Fruit fly (Drosophila melanogaster): ENCODE data around the gene sima.
A peak's percentile ranks its signal among the peaks of the same experiment; 100 is the strongest.

Gene sima

dm6 chr3R:30084137-30084536, 26.0 kb downstream of the sima start:
- peak; percentile 58 for TF ChIP-seq Eip78C (GFP tag)
- TF ChIP-seq dac (GFP tag; optimal IDR thresholded peaks at IDR 0.05): no peak
- no peak for TF ChIP-seq Sox15 (GFP tag; optimal IDR thresholded peaks at IDR 0.05)
- no peak for TF ChIP-seq Met (GFP tag; optimal IDR thresholded peaks at IDR 0.05)
- TF ChIP-seq CG11294 (GFP tag; IDR thresholded peaks at IDR 0.05): no peak
- TF ChIP-seq CG31627 (GFP tag; optimal IDR thresholded peaks at IDR 0.05): peak; percentile 4
- TF ChIP-seq CG3032 (tag; optimal IDR thresholded peaks at IDR 0.05): no peak
- TF ChIP-seq svp (GFP tag): peak; percentile 37
- TF ChIP-seq net (GFP tag; optimal IDR thresholded peaks at IDR 0.05): no peak
- TF ChIP-seq acj6 (GFP tag; optimal IDR thresholded peaks at IDR 0.05): no peak
- TF ChIP-seq esn (GFP tag; optimal IDR thresholded peaks at IDR 0.05): peak; percentile 26
- TF ChIP-seq topi (GFP tag; optimal IDR thresholded peaks at IDR 0.05): peak; percentile 6
- peak; percentile 15 for TF ChIP-seq Smox (GFP tag; optimal IDR thresholded peaks at IDR 0.05)
- no peak for TF ChIP-seq CG6792 (GFP tag; optimal IDR thresholded peaks at IDR 0.05)
- TF ChIP-seq salr (GFP tag; optimal IDR thresholded peaks at IDR 0.05): no peak
- TF ChIP-seq CG8632 (GFP tag; optimal IDR thresholded peaks at IDR 0.05): no peak
- TF ChIP-seq Hr39 (GFP tag; optimal IDR thresholded peaks at IDR 0.05): peak; percentile 6
- TF ChIP-seq CG7368 (GFP tag; optimal IDR thresholded peaks at IDR 0.05): no peak
- TF ChIP-seq pdm3 (GFP tag; optimal IDR thresholded peaks at IDR 0.05): no peak
- TF ChIP-seq Hr4 (GFP tag; optimal IDR thresholded peaks at IDR 0.05): peak; percentile 3
- no peak for TF ChIP-seq CG8319 (GFP tag; optimal IDR thresholded peaks at IDR 0.05)
- TF ChIP-seq Sox14 (GFP tag; optimal IDR thresholded peaks at IDR 0.05): peak; percentile 0

- TF ChIP-seq CG9139 (GFP tag; optimal IDR thresholded peaks at IDR 0.05) (peak; percentile 26), CG6163 (GFP tag; IDR thresholded peaks at IDR 0.05) (peak; percentile 51; the same call in 2 of the 3 replicates), Eip78C (GFP tag) (peak; percentile 22), OdsH (GFP tag; optimal IDR thresholded peaks at IDR 0.05) (no peak), Ets96B (tag; optimal IDR thresholded peaks at IDR 0.05) (peak; percentile 20), ss (GFP tag; optimal IDR thresholded peaks at IDR 0.05) (peak in 1 of 2 experiments; percentile 62), eg (GFP tag; IDR thresholded peaks at IDR 0.05) (0 out of 3 replicates have a peak, but pooled peaks have one; percentile 29), CG11294 (GFP tag; IDR thresholded peaks at IDR 0.05) (no peak), CG32006 (GFP tag; optimal IDR thresholded peaks at IDR 0.05) (peak; percentile 24), Eip75B (GFP tag; optimal IDR thresholded peaks at IDR 0.05) (peak; percentile 53), dsx (GFP tag; optimal IDR thresholded peaks at IDR 0.05; ENCODE audit: poor library complexity, severe bottlenecking) (peak; percentile 12), CG6808 (GFP tag; optimal IDR thresholded peaks at IDR 0.05) (peak; percentile 20), CG16779 (tag; optimal IDR thresholded peaks at IDR 0.05) (peak; percentile 21), spab (GFP tag; optimal IDR thresholded peaks at IDR 0.05) (peak; percentile 2), CG1621 (tag; optimal IDR thresholded peaks at IDR 0.05) (peak; percentile 7), CG3032 (tag; optimal IDR thresholded peaks at IDR 0.05) (peak; percentile 18), Met (GFP tag; optimal IDR thresholded peaks at IDR 0.05) (no peak), CG6276 (GFP tag; optimal IDR thresholded peaks at IDR 0.05) (peak; percentile 14), Blimp-1 (GFP tag; optimal IDR thresholded peaks at IDR 0.05) (peak; percentile 66), pdm3 (GFP tag; optimal IDR thresholded peaks at IDR 0.05) (no peak), Gug (GFP tag; IDR thresholded peaks at IDR 0.05) (no peak)
Observed at dm6 chr3R:30090261-30091006, 32.3 kb downstream of the sima start.
